Fruit fly (Drosophila melanogaster): ENCODE results near the gene Ugt305A1.

Ugt305A1 gene

DNA sequence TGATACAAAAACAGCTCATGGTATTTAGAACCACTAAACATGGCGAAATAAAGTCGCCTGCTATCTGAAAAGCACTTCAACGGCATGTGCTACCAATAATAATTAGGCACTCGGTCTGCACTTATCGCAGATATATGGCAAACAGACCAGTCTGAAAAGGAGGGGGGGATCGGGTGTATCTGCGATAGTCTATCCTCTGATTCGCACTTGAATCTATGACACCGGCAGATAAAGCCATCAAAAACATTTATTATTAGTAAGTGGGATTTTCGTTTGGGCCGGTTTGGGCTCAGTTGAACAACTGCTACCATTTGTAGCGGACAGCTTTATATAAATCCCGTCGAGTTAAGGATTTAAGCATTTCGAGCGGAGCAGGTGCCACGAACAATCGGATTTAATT is 27.7 kb downstream of the Ugt305A1 start, which contains the start of gene CG14989:
TSS of gene CG14989 (plus strand) at position 301 of the 400 bp plus-strand sequence.
- TF ChIP-seq CG11294 (GFP tag; IDR thresholded peaks at IDR 0.05) (no peak), CG32006 (GFP tag; optimal IDR thresholded peaks at IDR 0.05) (no peak), cyc (GFP tag; optimal IDR thresholded peaks at IDR 0.05) (no peak), fkh (GFP tag; optimal IDR thresholded peaks at IDR 0.05) (no peak), CG34406 (GFP tag; optimal IDR thresholded peaks at IDR 0.05) (no peak), lz (GFP tag; optimal IDR thresholded peaks at IDR 0.05) (no peak), Sox14 (GFP tag; optimal IDR thresholded peaks at IDR 0.05) (no peak), CG3032 (tag; optimal IDR thresholded peaks at IDR 0.05) (no peak), spab (GFP tag; optimal IDR thresholded peaks at IDR 0.05) (no peak)

DNA sequence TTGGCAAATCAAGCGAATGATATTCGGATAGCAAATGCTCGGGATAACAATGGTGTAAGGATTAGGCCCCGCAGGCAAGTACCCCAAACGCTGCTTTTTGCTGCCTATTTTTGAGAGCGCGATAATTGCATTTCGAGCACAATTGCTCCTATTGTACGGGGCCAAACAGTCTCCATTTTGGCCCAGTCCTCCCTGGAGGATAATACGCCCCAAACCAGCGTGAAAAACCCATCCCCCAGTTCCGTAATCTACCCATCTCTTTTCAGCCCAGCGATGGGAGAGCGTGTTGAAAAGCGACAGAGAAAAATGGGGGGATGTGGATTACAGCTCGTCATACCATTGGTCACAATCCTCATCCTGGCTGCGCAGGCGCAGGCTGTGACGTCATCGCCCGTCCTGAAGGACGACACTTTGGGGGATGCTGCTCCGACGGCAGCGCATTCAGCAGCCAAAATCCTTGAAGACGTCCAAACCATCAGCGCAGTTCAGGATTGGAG is 29.2 kb downstream of the Ugt305A1 start, which contains the start of gene Gad1:
TSS of gene Gad1 (minus strand) at position 51 of the 497 bp plus-strand sequence.
- no peak for TF ChIP-seq CG11902 (GFP tag; optimal IDR thresholded peaks at IDR 0.05)
- TF ChIP-seq Hr39 (GFP tag; optimal IDR thresholded peaks at IDR 0.05) = no peak
- no peak for TF ChIP-seq esn (GFP tag; optimal IDR thresholded peaks at IDR 0.05)
- no peak for TF ChIP-seq CG32006 (GFP tag; optimal IDR thresholded peaks at IDR 0.05)
- no peak for TF ChIP-seq pdm3 (GFP tag; optimal IDR thresholded peaks at IDR 0.05)
- no peak for TF ChIP-seq OdsH (GFP tag; optimal IDR thresholded peaks at IDR 0.05)

dm6 chr3L:4092705-4093257 is 33.2 kb downstream of the Ugt305A1 start, which contains the start of gene CG14990:
Gene CG14990 (plus strand): TSS chr3L:4093207.
- TF ChIP-seq CG16779 (tag; optimal IDR thresholded peaks at IDR 0.05) (no peak), Eip93F (GFP tag; optimal IDR thresholded peaks at IDR 0.05) (no peak), CG15336 (GFP tag; IDR thresholded peaks at IDR 0.05) (no peak), Hr38 (GFP tag; optimal IDR thresholded peaks at IDR 0.05) (no peak), CG11294 (GFP tag; IDR thresholded peaks at IDR 0.05) (no peak), net (GFP tag; optimal IDR thresholded peaks at IDR 0.05) (no peak), svp (GFP tag) (no peak), CG6276 (GFP tag; optimal IDR thresholded peaks at IDR 0.05) (no peak), pdm3 (GFP tag; optimal IDR thresholded peaks at IDR 0.05) (no peak), Lpt (GFP tag; optimal IDR thresholded peaks at IDR 0.05) (no peak), Sox14 (GFP tag; optimal IDR thresholded peaks at IDR 0.05) (no peak), Smox (GFP tag; optimal IDR thresholded peaks at IDR 0.05) (no peak), Eip75B (GFP tag; optimal IDR thresholded peaks at IDR 0.05) (no peak), CG6808 (GFP tag; optimal IDR thresholded peaks at IDR 0.05) (no peak), CG11902 (GFP tag; optimal IDR thresholded peaks at IDR 0.05) (no peak), CG32006 (GFP tag; optimal IDR thresholded peaks at IDR 0.05) (no peak), CG6854 (GFP tag; optimal IDR thresholded peaks at IDR 0.05) (no peak), Sox102F (GFP tag; optimal IDR thresholded peaks at IDR 0.05) (no peak), cyc (GFP tag; optimal IDR thresholded peaks at IDR 0.05) (no peak), Eip78C (GFP tag) (no peak)

- TF ChIP-seq ss (GFP tag; optimal IDR thresholded peaks at IDR 0.05) (peak in 1 of 2 experiments; percentile 96), Met (GFP tag; optimal IDR thresholded peaks at IDR 0.05) (no peak)
These were observed 37.0 kb downstream of the Ugt305A1 start for dm6 chr3L:4096546-4096945.

dm6 chr3L:4099194-4099593 is 39.6 kb downstream of the Ugt305A1 start:
- TF ChIP-seq CG3032 (tag; optimal IDR thresholded peaks at IDR 0.05) (no peak), CG6854 (GFP tag; optimal IDR thresholded peaks at IDR 0.05) (no peak), svp (GFP tag) (peak; percentile 4), CG8119 (GFP tag; IDR thresholded peaks at IDR 0.05) (no peak), CG34406 (GFP tag; optimal IDR thresholded peaks at IDR 0.05) (no peak), fkh (GFP tag; optimal IDR thresholded peaks at IDR 0.05) (peak; percentile 36), net (GFP tag; optimal IDR thresholded peaks at IDR 0.05) (no peak), Lpt (GFP tag; optimal IDR thresholded peaks at IDR 0.05) (no peak), CG9139 (GFP tag; optimal IDR thresholded peaks at IDR 0.05) (no peak)
